Fruit fly (Drosophila melanogaster) whole organism, embryonic: ENCODE measurements around the gene CG6163.
A peak's percentile ranks its signal among the peaks of the same experiment; 100 is the strongest.

Experiments used
- BEAF-32 ChIP-seq: fragments of 200-800 bp; sonication (Bioruptor generic); optimal IDR thresholded peaks from 3 replicates; lab custom pipeline; 2017; ENCODE audit warnings: missing biosample characterization, missing genetic modification characterization, mild to moderate bottlenecking, moderate library complexity, missing genetic modification reagents
- CG10565 ChIP-seq: fragments of 200-800 bp; sonication (Bioruptor generic); optimal IDR thresholded peaks from 3 replicates; lab custom pipeline; 2016; ENCODE audit warnings: missing biosample characterization, mild to moderate bottlenecking, missing genetic modification characterization
- CG11560 ChIP-seq: fragments of 200-800 bp; sonication (Bioruptor generic); IDR thresholded peaks from 3 replicates; pipeline ENCODE4 v1.3.6; 2022; ENCODE audit warnings: missing biosample characterization, missing genetic modification characterization
- CG12219 ChIP-seq: fragments of 200-800 bp; sonication (Bioruptor generic); optimal IDR thresholded peaks from 3 replicates; lab custom pipeline; 2018; ENCODE audit warnings: missing biosample characterization, mild to moderate bottlenecking, missing genetic modification characterization
- CG12299 ChIP-seq: fragments of 200-800 bp; sonication (Bioruptor generic); optimal IDR thresholded peaks from 2 replicates; lab custom pipeline; 2018; ENCODE audit warnings: missing biosample characterization, mild to moderate bottlenecking, missing genetic modification characterization
- CG14860 ChIP-seq: fragments of 200-800 bp; sonication (Bioruptor generic); IDR thresholded peaks from 3 replicates; pipeline ENCODE4 v1.3.6; 2022; ENCODE audit warnings: missing biosample characterization, missing genetic modification characterization; ENCODE audit not compliant: partially characterized antibody
- CG15011 ChIP-seq: fragments of 200-800 bp; sonication (Bioruptor generic); optimal IDR thresholded peaks from 3 replicates; lab custom pipeline; 2018; ENCODE audit warnings: missing biosample characterization, mild to moderate bottlenecking, missing genetic modification characterization
- CG15479 ChIP-seq: fragments of 200-800 bp; sonication (Bioruptor generic); optimal IDR thresholded peaks from 3 replicates; lab custom pipeline; 2019; ENCODE audit warnings: missing biosample characterization, mild to moderate bottlenecking, missing genetic modification characterization, moderate library complexity
- CG17359 ChIP-seq: fragments of 200-800 bp; sonication (Bioruptor generic); optimal IDR thresholded peaks from 3 replicates; lab custom pipeline; 2018; ENCODE audit warnings: missing biosample characterization, mild to moderate bottlenecking, missing genetic modification characterization, moderate library complexity
- CG17361 ChIP-seq: fragments of 200-800 bp; sonication (Bioruptor generic); IDR thresholded peaks from 3 replicates; pipeline ENCODE4 v1.3.6; 2022; ENCODE audit warnings: missing biosample characterization, missing genetic modification characterization
- CG17385 ChIP-seq: fragments of 200-800 bp; sonication (Bioruptor generic); optimal IDR thresholded peaks from 3 replicates; lab custom pipeline; 2018; ENCODE audit warnings: missing biosample characterization, mild to moderate bottlenecking, missing genetic modification characterization
- CG1792 ChIP-seq: fragments of 200-800 bp; sonication (Bioruptor generic); optimal IDR thresholded peaks from 2 replicates; lab custom pipeline; 2016; ENCODE audit warnings: missing biosample characterization, missing genetic modification characterization
- CG18262 ChIP-seq: fragments of 200-800 bp; optimal IDR thresholded peaks from 3 replicates; lab custom pipeline; 2019; ENCODE audit warnings: missing biosample characterization, mild to moderate bottlenecking, missing genetic modification characterization, moderate library complexity
- CG2712 ChIP-seq: fragments of 200-800 bp; optimal IDR thresholded peaks from 3 replicates; lab custom pipeline; 2019; ENCODE audit warnings: missing biosample characterization, mild to moderate bottlenecking, missing genetic modification characterization, moderate library complexity
- CG32532 ChIP-seq: fragments of 200-800 bp; sonication (Bioruptor generic); IDR thresholded peaks from 2 replicates; pipeline ENCODE4 v1.3.6; 2022; ENCODE audit warnings: missing biosample characterization, missing genetic modification characterization
- CG32772 ChIP-seq: fragments of 200-800 bp; sonication (Bioruptor generic); IDR thresholded peaks from 2 replicates; pipeline ENCODE4 v1.3.6; 2022; ENCODE audit warnings: missing biosample characterization, missing genetic modification characterization
- CG43689 ChIP-seq: fragments of 200-800 bp; sonication (Bioruptor generic); IDR thresholded peaks from 2 replicates; pipeline ENCODE4 v1.3.6; 2022; ENCODE audit warnings: missing biosample characterization, missing genetic modification characterization
- CG6254 ChIP-seq: fragments of 200-800 bp; sonication (Bioruptor generic); optimal IDR thresholded peaks from 3 replicates; lab custom pipeline; 2017; ENCODE audit warnings: mild to moderate bottlenecking, missing biosample characterization, missing genetic modification reagents, missing genetic modification characterization
- CG9609 ChIP-seq: fragments of 200-800 bp; sonication (Bioruptor generic); optimal IDR thresholded peaks from 3 replicates; lab custom pipeline; 2016; ENCODE audit warnings: missing biosample characterization, missing genetic modification characterization
- CG9817 ChIP-seq: fragments of 200-800 bp; sonication (Bioruptor generic); optimal IDR thresholded peaks from 2 replicates; lab custom pipeline; 2018; ENCODE audit warnings: missing biosample characterization, mild to moderate bottlenecking, missing genetic modification characterization, moderate library complexity
- CG9876 ChIP-seq: fragments of 200-800 bp; sonication (Bioruptor generic); optimal IDR thresholded peaks from 2 replicates; lab custom pipeline; 2016; ENCODE audit warnings: missing biosample characterization, missing genetic modification characterization
- Dref ChIP-seq: fragments of 200-800 bp; sonication (Bioruptor generic); IDR thresholded peaks from 2 replicates; pipeline ENCODE4 v1.3.6; 2022; ENCODE audit warnings: missing biosample characterization, missing genetic modification characterization
- Fer1 ChIP-seq: fragments of 200-800 bp; sonication (Bioruptor generic); optimal IDR thresholded peaks from 2 replicates; lab custom pipeline; 2017; ENCODE audit warnings: missing biosample characterization, mild to moderate bottlenecking, missing genetic modification characterization
- H15 ChIP-seq: fragments of 200-800 bp; sonication (Bioruptor generic); IDR thresholded peaks from 3 replicates; pipeline ENCODE4 v1.3.6; 2022; ENCODE audit warnings: missing biosample characterization, missing genetic modification characterization
- Jarid2 ChIP-seq: fragments of 200-800 bp; sonication (Bioruptor generic); optimal IDR thresholded peaks from 3 replicates; lab custom pipeline; 2017; ENCODE audit warnings: mild to moderate bottlenecking, missing biosample characterization, missing genetic modification reagents, missing genetic modification characterization
- Med ChIP-seq: fragments of 200-800 bp; sonication (Bioruptor generic); peaks from one replicate; lab custom pipeline; 2016; ENCODE audit warnings: missing biosample characterization, missing genetic modification characterization, mild to moderate bottlenecking, inconsistent platforms, moderate library complexity
- Nf-YC ChIP-seq: fragments of 200-800 bp; optimal IDR thresholded peaks from 3 replicates; lab custom pipeline; 2019; ENCODE audit warnings: missing biosample characterization, mild to moderate bottlenecking, missing genetic modification characterization, moderate library complexity
- NfI ChIP-seq: fragments of 200-800 bp; sonication (Bioruptor generic); optimal IDR thresholded peaks from 3 replicates; lab custom pipeline; 2018; ENCODE audit warnings: missing biosample characterization, mild to moderate bottlenecking, missing genetic modification characterization, moderate library complexity
- Oli ChIP-seq: fragments of 200-800 bp; sonication (Bioruptor generic); optimal IDR thresholded peaks from 2 replicates; lab custom pipeline; 2018; ENCODE audit warnings: missing biosample characterization, mild to moderate bottlenecking, missing genetic modification characterization, moderate library complexity
- Ravus ChIP-seq: fragments of 200-800 bp; sonication (Bioruptor generic); IDR thresholded peaks from 2 replicates; pipeline ENCODE4 v1.3.6; 2022; ENCODE audit warnings: missing biosample characterization, missing genetic modification characterization
- amos ChIP-seq: fragments of 200-800 bp; sonication (Bioruptor generic); IDR thresholded peaks from 2 replicates; pipeline ENCODE4 v1.3.6; 2022; ENCODE audit warnings: missing biosample characterization, missing genetic modification characterization; ENCODE audit not compliant: partially characterized antibody
- az2 ChIP-seq: fragments of 200-800 bp; sonication (Bioruptor generic); optimal IDR thresholded peaks from 3 replicates; lab custom pipeline; 2016; ENCODE audit warnings: missing biosample characterization, missing genetic modification characterization
- bowl ChIP-seq: fragments of 200-800 bp; sonication (Bioruptor generic); IDR thresholded peaks from 2 replicates; pipeline ENCODE4 v1.3.6; 2022; ENCODE audit warnings: missing biosample characterization, missing genetic modification characterization
- bsh ChIP-seq, 2 experiments: fragments of 200-800 bp; sonication (Bioruptor generic); optimal IDR thresholded peaks; 2 replicates each; lab custom pipeline; 2017 to 2018; ENCODE audit warnings: mild to moderate bottlenecking in 2 of 2, missing biosample characterization in 2 of 2, missing genetic modification characterization in 2 of 2, moderate library complexity in 1 of 2
- dimm ChIP-seq: fragments of 200-800 bp; sonication (Bioruptor generic); IDR thresholded peaks from 2 replicates; pipeline ENCODE4 v1.3.6; 2022; ENCODE audit warnings: missing biosample characterization, missing genetic modification characterization
- disco-r ChIP-seq: fragments of 200-800 bp; sonication (Bioruptor generic); optimal IDR thresholded peaks from 2 replicates; lab custom pipeline; 2016; ENCODE audit warnings: missing biosample characterization, missing genetic modification characterization
- fu2 ChIP-seq: fragments of 200-800 bp; sonication (Bioruptor generic); optimal IDR thresholded peaks from 2 replicates; lab custom pipeline; 2016; ENCODE audit warnings: missing biosample characterization, missing genetic modification characterization
- kni ChIP-seq: fragments of 200-800 bp; sonication (Bioruptor generic); optimal IDR thresholded peaks from 3 replicates; lab custom pipeline; 2017; ENCODE audit warnings: mild to moderate bottlenecking, missing biosample characterization, missing genetic modification reagents, missing genetic modification characterization
- pb ChIP-seq: fragments of 200-800 bp; sonication (Bioruptor generic); optimal IDR thresholded peaks from 3 replicates; lab custom pipeline; 2016; ENCODE audit warnings: missing biosample characterization, missing genetic modification characterization
- phol ChIP-seq: fragments of 200-800 bp; sonication (Bioruptor generic); optimal IDR thresholded peaks from 3 replicates; lab custom pipeline; 2018; ENCODE audit warnings: missing biosample characterization, mild to moderate bottlenecking, missing genetic modification characterization, moderate library complexity
- prd ChIP-seq, 3 experiments: fragments of >200 bp in 2 of 3; fragments of 200-800 bp in 1 of 3; sonication (Bioruptor generic) in 1 of 3; optimal IDR thresholded peaks in 2 of 3; IDR thresholded peaks in 1 of 3; 2 replicates in 2 of 3; 3 replicates in 1 of 3; pipeline versions ENCODE4 v1.3.6 to Lab custom; 2017 to 2022; ENCODE audit warnings: missing biosample characterization in 1 of 3, missing genetic modification characterization in 1 of 3
- sd ChIP-seq: fragments of 200-800 bp; sonication (Bioruptor generic); optimal IDR thresholded peaks from 3 replicates; lab custom pipeline; 2018; ENCODE audit warnings: missing biosample characterization, mild to moderate bottlenecking, missing genetic modification characterization, moderate library complexity
- shn ChIP-seq: fragments of 200-800 bp; sonication (Bioruptor generic); optimal IDR thresholded peaks from 3 replicates; lab custom pipeline; 2016; ENCODE audit warnings: missing biosample characterization, missing genetic modification characterization
- sna ChIP-seq: fragments of 200-800 bp; sonication (Bioruptor generic); IDR thresholded peaks from 2 replicates; pipeline ENCODE4 v1.3.6; 2022; ENCODE audit warnings: missing biosample characterization, missing genetic modification characterization; ENCODE audit not compliant: partially characterized antibody
- so ChIP-seq: fragments of 200-800 bp; sonication (Bioruptor generic); IDR thresholded peaks from 3 replicates; pipeline ENCODE4 v1.3.6; 2022; ENCODE audit warnings: missing biosample characterization, missing genetic modification characterization
- stwl ChIP-seq: fragments of 200-800 bp; sonication (Bioruptor generic); optimal IDR thresholded peaks from 3 replicates; lab custom pipeline; 2018; ENCODE audit warnings: missing biosample characterization, mild to moderate bottlenecking, missing genetic modification characterization, moderate library complexity
- sug ChIP-seq: fragments of 200-800 bp; optimal IDR thresholded peaks from 2 replicates; lab custom pipeline; 2019; ENCODE audit warnings: missing biosample characterization, mild to moderate bottlenecking, missing genetic modification characterization, moderate library complexity
- tna ChIP-seq: fragments of 200-800 bp; sonication (Bioruptor generic); IDR thresholded peaks from 2 replicates; pipeline ENCODE4 v1.3.6; 2022; ENCODE audit warnings: missing biosample characterization, missing genetic modification characterization; ENCODE audit not compliant: partially characterized antibody
- ttk ChIP-seq: fragments of 200-800 bp; sonication (Bioruptor generic); IDR thresholded peaks from 2 replicates; pipeline ENCODE4 v2.1.2; 2022; ENCODE audit warnings: missing biosample characterization, missing genetic modification characterization
- tup ChIP-seq: fragments of 200-800 bp; sonication (Bioruptor generic); optimal IDR thresholded peaks from 2 replicates; lab custom pipeline; 2016; ENCODE audit warnings: missing biosample characterization, mild to moderate bottlenecking, missing genetic modification characterization, moderate library complexity

CG6163 gene

dm6 chr3L:11403542-11403941 is 38.9 kb upstream of the CG6163 start (continued):
- TF ChIP-seq CG15011 (GFP tag; lab: Kevin White, UChicago) (no peak), BEAF-32 (GFP tag; lab: Kevin White, UChicago) (no peak), stwl (tag; lab: Kevin White, UChicago) (no peak), sug (tag; lab: Kevin White, UChicago) (no peak), CG2712 (tag; lab: Kevin White, UChicago) (peak; percentile 75), Fer1 (peak; percentile 56), sd (peak; percentile 93), bsh (GFP tag; optimal IDR thresholded peaks at IDR 0.05; lab: Kevin White, UChicago) (peak in 1 of 2 experiments; percentile 65), amos (GFP tag; lab: Robert Waterston, UW) (no peak), CG9817 (tag; lab: Kevin White, UChicago) (no peak), pb (GFP tag; lab: Kevin White, UChicago) (peak; percentile 19), CG15479 (GFP tag; lab: Kevin White, UChicago) (no peak), CG12299 (tag; lab: Kevin White, UChicago) (no peak), CG10565 (no peak), phol (tag; lab: Kevin White, UChicago) (peak; percentile 51), NfI (peak; percentile 26), Oli (tag; lab: Kevin White, UChicago) (peak; percentile 68), tup (GFP tag; lab: Kevin White, UChicago) (no peak), shn (GFP tag; lab: Kevin White, UChicago) (no peak), CG17359 (tag; lab: Kevin White, UChicago) (peak; percentile 58), prd (optimal IDR thresholded peaks at IDR 0.05; lab: Kevin White, UChicago) (no peak), prd (GFP tag; IDR thresholded peaks at IDR 0.05; lab: Robert Waterston, UW) (peak; percentile 92), dimm (GFP tag; lab: Robert Waterston, UW) (no peak), CG1792 (peak; percentile 27), disco-r (peak; percentile 21), CG32532 (peak; percentile 53; the same call in 1 of the 2 replicates), sna (no peak), CG17385 (GFP tag; lab: Kevin White, UChicago) (peak; percentile 27), bowl (no peak), Med (GFP tag; lab: Kevin White, UChicago) (peak; percentile 91), CG9876 (GFP tag; lab: Kevin White, UChicago) (peak; percentile 22), CG12219 (GFP tag; lab: Kevin White, UChicago) (peak; percentile 25), kni (GFP tag; lab: Kevin White, UChicago) (peak; percentile 35), CG32772 (peak; percentile 65), CG14860 (GFP tag; lab: Robert Waterston, UW) (no peak), CG9609 (GFP tag; lab: Kevin White, UChicago) (no peak), CG17361 (GFP tag; lab: Robert Waterston, UW) (peak; percentile 55; the same call in 2 of the 3 replicates), CG6254 (GFP tag; lab: Kevin White, UChicago) (peak; percentile 45), az2 (GFP tag; lab: Kevin White, UChicago) (peak; percentile 44), so (GFP tag; lab: Robert Waterston, UW) (peak; percentile 17; the same call in 1 of the 3 replicates), fu2 (GFP tag; lab: Kevin White, UChicago) (peak; percentile 10), ttk (GFP tag; lab: Robert Waterston, UW) (peak; percentile 71), CG11560 (peak; percentile 62; the same call in 1 of the 3 replicates), CG18262 (tag; lab: Kevin White, UChicago) (peak; percentile 65), H15 (no peak), Nf-YC (no peak), Ravus (GFP tag; lab: Robert Waterston, UW) (no peak), Jarid2 (GFP tag; lab: Kevin White, UChicago) (no peak), CG43689 (GFP tag; lab: Robert Waterston, UW) (0 out of 2 replicates have a peak, but pooled peaks have one; percentile 26), tna (GFP tag; lab: Robert Waterston, UW) (no peak), Dref (GFP tag; lab: Robert Waterston, UW) (no peak)
